Worm (Caenorhabditis elegans): Measurements from ENCODE around the gene R13A1.3.

ce11 chrIV:7182818-7183217 lies 21.0 kb upstream of the R13A1.3 start:
- TF ChIP-seq ama-1 (optimal IDR thresholded peaks at IDR 0.05) (no peak), hnd-1 (tag; optimal IDR thresholded peaks at IDR 0.05) (no peak)
